Fruit fly (Drosophila melanogaster) whole organism: Measurements from ENCODE around the gene CG42266.

Source experiments
- CG8478 ChIP-seq: fragments of >200 bp; optimal IDR thresholded peaks from 2 replicates; lab custom pipeline; 2018; ENCODE audit warnings: inconsistent platforms
- Dll ChIP-seq: fragments of >200 bp; optimal IDR thresholded peaks from 2 replicates; lab custom pipeline; 2017
- EcR ChIP-seq, 2 experiments: fragments of >200 bp; optimal IDR thresholded peaks; 2 replicates each; lab custom pipeline; 2017; ENCODE audit warnings: missing biosample characterization in 2 of 2, missing genetic modification characterization in 2 of 2, missing genetic modification reagents in 2 of 2
- psq ChIP-seq: fragments of >200 bp; optimal IDR thresholded peaks from 2 replicates; lab custom pipeline; 2017
- usp ChIP-seq: fragments of >200 bp; optimal IDR thresholded peaks from 2 replicates; lab custom pipeline; 2017; ENCODE audit warnings: missing biosample characterization, missing genetic modification characterization, mixed read lengths

DNA sequence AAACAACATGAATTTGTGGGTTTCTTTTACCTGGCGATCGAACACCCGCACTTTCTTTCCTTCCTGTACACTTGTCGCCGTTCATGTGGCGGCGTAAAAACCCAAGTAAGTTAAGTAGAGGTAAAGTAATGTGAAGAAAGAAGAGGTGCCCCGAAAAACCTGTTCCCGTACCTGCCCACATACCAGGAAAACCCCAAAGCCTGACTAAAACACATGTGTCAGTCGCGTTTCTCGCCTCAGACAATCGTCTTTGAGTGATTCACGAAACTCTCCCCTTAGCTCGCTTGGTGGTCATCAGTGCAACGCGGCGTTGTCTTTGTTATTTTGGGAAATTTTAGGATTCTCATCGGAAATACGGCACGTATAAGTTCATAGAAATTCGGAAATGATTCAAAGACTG is 16.6 kb downstream of the CG42266 start:
- TF ChIP-seq usp (GFP tag; lab: Kevin White, UChicago) (no peak), psq (lab: Kevin White, UChicago) (no peak), Dll (no peak), EcR (GFP tag; optimal IDR thresholded peaks at IDR 0.05; lab: Kevin White, UChicago) (no peak), CG8478 (lab: Kevin White, UChicago) (no peak)
